Worm (Caenorhabditis elegans): ENCODE results near the gene nhr-241.

ce11 chrV:18689681-18690080 lies 9.6 kb upstream of the nhr-241 start, which contains the start of the genes ubc-19 and Y69H2.7:
- TF ChIP-seq ceh-36 (tag; optimal IDR thresholded peaks at IDR 0.05): no peak
- no peak for TF ChIP-seq tra-4 (tag; optimal IDR thresholded peaks at IDR 0.05)
- no peak for TF ChIP-seq ets-7 (tag; optimal IDR thresholded peaks at IDR 0.05)
- TF ChIP-seq ceh-13 (GFP tag; optimal IDR thresholded peaks at IDR 0.05): no peak
- TF ChIP-seq ama-1 (optimal IDR thresholded peaks at IDR 0.05): no peak
- no peak for TF ChIP-seq B0310.2 (tag; optimal IDR thresholded peaks at IDR 0.05)
- TF ChIP-seq scrt-1 (GFP tag; IDR thresholded peaks at IDR 0.05): no peak
- TF ChIP-seq aly-1 (tag; optimal IDR thresholded peaks at IDR 0.05): no peak
- no peak for TF ChIP-seq hnd-1 (tag; optimal IDR thresholded peaks at IDR 0.05)
- no peak for TF ChIP-seq tbx-37 (GFP tag; conservative IDR thresholded peaks at IDR 0.05)

Measured in whole organism, early embryonic.